Worm (Caenorhabditis elegans): Measurements from ENCODE around the gene ppm-1.D.

DNA sequence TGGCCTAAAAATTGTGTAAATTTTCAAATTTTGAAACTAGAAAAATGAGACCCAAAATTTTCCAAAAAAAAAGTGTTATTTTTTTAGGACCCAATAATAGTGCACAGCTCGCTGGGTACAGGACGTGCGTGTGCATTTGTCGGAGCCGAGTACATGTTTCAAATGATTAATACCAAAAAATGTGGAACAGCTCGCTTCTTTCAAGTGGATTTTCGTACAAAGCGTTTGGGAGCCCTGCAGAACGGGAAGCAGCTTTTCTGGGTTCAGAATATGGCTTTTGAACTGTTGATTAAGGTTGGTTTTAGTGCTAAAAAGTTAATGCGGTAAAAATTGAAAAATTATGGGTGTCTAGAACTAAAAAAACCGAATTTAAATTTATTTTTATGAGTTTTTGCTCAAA lies 43.1 kb upstream of the ppm-1.D start:
- TF ChIP-seq him-1 (tag; optimal IDR thresholded peaks at IDR 0.05) (no peak), W03F9.2 (tag; optimal IDR thresholded peaks at IDR 0.05) (no peak), dao-5 (tag; optimal IDR thresholded peaks at IDR 0.05) (no peak)
